Worm (Caenorhabditis elegans): ENCODE results near the gene dbt-1.

Gene dbt-1

DNA sequence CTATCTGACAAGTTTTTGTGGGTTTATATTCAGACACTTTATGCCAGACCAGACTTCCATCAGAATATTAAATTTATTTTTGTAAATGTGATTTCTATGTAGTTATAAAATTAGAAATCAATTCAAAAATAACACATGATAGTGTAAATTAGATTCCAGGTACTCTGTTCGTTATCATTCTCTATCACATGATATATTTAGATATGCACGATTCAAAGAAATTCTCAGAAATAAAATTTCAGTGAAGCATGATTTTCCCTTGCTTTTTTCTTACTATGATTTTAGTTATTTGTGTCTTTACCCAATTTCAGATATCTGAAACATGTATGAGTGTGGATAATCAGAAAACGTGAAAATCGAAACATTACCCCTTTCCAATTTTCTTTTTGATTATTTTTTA, 32.5 kb upstream of the dbt-1 start (continued):
- no peak for TF ChIP-seq nhr-19 (GFP tag; conservative IDR thresholded peaks at IDR 0.05)
- no peak for TF ChIP-seq unc-30 (tag; optimal IDR thresholded peaks at IDR 0.05)
- TF ChIP-seq lin-35 (GFP tag; optimal IDR thresholded peaks at IDR 0.05) = no peak
- TF ChIP-seq lin-15B (tag; optimal IDR thresholded peaks at IDR 0.05) = no peak
- no peak for TF ChIP-seq fkh-4 (tag; optimal IDR thresholded peaks at IDR 0.05; ENCODE audit: borderline replicate concordance)
- peak; percentile 74 for TF ChIP-seq nhr-47 (tag; optimal IDR thresholded peaks at IDR 0.05)
- no peak for TF ChIP-seq sptf-1 (tag; optimal IDR thresholded peaks at IDR 0.05)
- TF ChIP-seq nhr-90 (tag; optimal IDR thresholded peaks at IDR 0.05; ENCODE audit: poor library complexity) = no peak
- no peak for TF ChIP-seq tbx-2 (tag; optimal IDR thresholded peaks at IDR 0.05)
- no peak for TF ChIP-seq ceh-63 (GFP tag; optimal IDR thresholded peaks at IDR 0.05)
- peak in 1 of 2 experiments; percentile 26 for TF ChIP-seq lsy-2 (tag; optimal IDR thresholded peaks at IDR 0.05)
- no peak for TF ChIP-seq isw-1 (GFP tag; IDR thresholded peaks at IDR 0.05)
- no peak for TF ChIP-seq ces-1 (GFP tag; optimal IDR thresholded peaks at IDR 0.05)
- no peak for TF ChIP-seq hpl-2 (GFP tag; optimal IDR thresholded peaks at IDR 0.05)
- no peak for TF ChIP-seq nhr-11 (tag; optimal IDR thresholded peaks at IDR 0.05)
- no peak for TF ChIP-seq alr-1 (tag; optimal IDR thresholded peaks at IDR 0.05; ENCODE audit: borderline replicate concordance)
- no peak for TF ChIP-seq nhr-84 (tag; optimal IDR thresholded peaks at IDR 0.05)
- TF ChIP-seq ets-5 (GFP tag; IDR thresholded peaks at IDR 0.05) = no peak
- TF ChIP-seq fkh-10 (GFP tag; optimal IDR thresholded peaks at IDR 0.05) = peak; percentile 10
- peak; percentile 11 for TF ChIP-seq ztf-4 (tag; optimal IDR thresholded peaks at IDR 0.05)
- TF ChIP-seq mef-2 (tag; optimal IDR thresholded peaks at IDR 0.05) = no peak
- TF ChIP-seq mab-9 (GFP tag; IDR thresholded peaks at IDR 0.05) = no peak
- TF ChIP-seq aha-1 (tag; optimal IDR thresholded peaks at IDR 0.05) = no peak
- TF ChIP-seq nhr-71 (tag; optimal IDR thresholded peaks at IDR 0.05) = peak; percentile 75

DNA sequence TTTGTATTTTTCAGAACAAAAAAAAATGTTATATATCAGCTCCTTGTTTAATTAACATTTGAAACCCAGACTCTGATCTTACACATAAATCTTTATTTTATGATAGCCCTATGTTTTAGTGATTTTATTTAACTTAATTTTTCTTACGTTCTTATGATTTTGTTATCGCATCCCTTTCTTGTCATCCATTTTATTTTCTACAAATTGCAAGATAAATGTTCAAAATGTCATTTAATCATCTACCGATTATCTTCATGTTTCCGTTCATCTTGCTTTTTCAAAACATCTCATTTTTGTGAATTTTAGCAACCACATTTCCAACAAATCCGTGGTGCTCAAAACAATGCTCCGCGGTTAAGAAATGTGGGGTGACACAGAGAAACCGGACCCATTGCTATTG, 31.3 kb upstream of the dbt-1 start, which contains the start of gene DH11.5:
DH11.5 (plus strand) TSS at position 301 of the 400 bp plus-strand sequence.
- TF ChIP-seq rnt-1 (tag; optimal IDR thresholded peaks at IDR 0.05) = no peak
- TF ChIP-seq efl-1 (optimal IDR thresholded peaks at IDR 0.05) = no peak
- TF ChIP-seq efl-1 (GFP tag; optimal IDR thresholded peaks at IDR 0.05 in 1 of 2) = no peak
- no peak for TF ChIP-seq zip-4 (GFP tag; optimal IDR thresholded peaks at IDR 0.05)
- no peak for TF ChIP-seq ztf-4 (tag; optimal IDR thresholded peaks at IDR 0.05)
- TF ChIP-seq dsc-1 (tag; optimal IDR thresholded peaks at IDR 0.05) = no peak
- no peak for TF ChIP-seq nhr-76 (tag; optimal IDR thresholded peaks at IDR 0.05)
- TF ChIP-seq ceh-90 (tag; optimal IDR thresholded peaks at IDR 0.05) = no peak
- no peak for TF ChIP-seq C16A3.4 (tag; optimal IDR thresholded peaks at IDR 0.05)
- TF ChIP-seq lin-13 (GFP tag; optimal IDR thresholded peaks at IDR 0.05) = no peak
- no peak for TF ChIP-seq nhr-28 (tag; optimal IDR thresholded peaks at IDR 0.05)
- no peak for TF ChIP-seq mep-1 (tag; optimal IDR thresholded peaks at IDR 0.05)
- no peak for TF ChIP-seq ztf-11 (tag; optimal IDR thresholded peaks at IDR 0.05)
- TF ChIP-seq ceh-82 (tag; optimal IDR thresholded peaks at IDR 0.05) = no peak

DNA sequence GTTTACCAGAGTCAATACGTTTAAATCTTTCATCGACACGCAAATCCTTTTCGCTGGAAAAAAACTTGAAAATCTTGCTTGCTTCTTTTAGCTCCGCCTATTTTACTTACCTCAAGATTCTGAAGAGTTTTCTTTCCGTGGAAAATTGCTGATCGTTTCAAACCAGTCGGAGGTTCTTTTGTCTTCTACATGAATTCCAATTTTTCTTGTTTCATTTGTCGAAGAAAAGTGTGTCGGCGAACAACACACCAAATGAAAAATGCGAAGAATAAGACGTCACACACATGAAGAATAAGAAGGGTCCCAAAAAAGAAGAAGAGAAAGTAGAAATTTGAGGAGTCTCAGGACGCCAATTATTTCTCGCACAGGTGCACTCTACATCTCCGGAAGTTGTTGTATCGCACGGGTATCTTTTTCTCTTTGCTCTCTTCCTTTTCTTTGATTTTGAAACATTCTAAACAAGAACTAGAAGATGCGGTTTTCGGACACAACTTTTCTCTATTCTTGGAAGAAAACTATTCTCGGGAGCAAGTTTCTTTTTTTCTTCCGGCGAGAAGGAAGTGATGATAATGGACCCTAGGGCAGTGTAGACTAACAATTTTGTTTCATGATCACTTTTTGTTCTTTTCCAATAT, 29.3 kb upstream of the dbt-1 start:
- TF ChIP-seq nhr-71 (tag; optimal IDR thresholded peaks at IDR 0.05) (peak; percentile 22), efl-1 (optimal IDR thresholded peaks at IDR 0.05) (no peak), efl-1 (GFP tag; optimal IDR thresholded peaks at IDR 0.05 in 1 of 2) (peak in 1 of 2 experiments; percentile 71), unc-86 (tag; optimal IDR thresholded peaks at IDR 0.05) (peak; percentile 7), lin-14 (GFP tag; optimal IDR thresholded peaks at IDR 0.05) (peak; percentile 60), egl-13 (tag; optimal IDR thresholded peaks at IDR 0.05) (no peak)
